Worm (Caenorhabditis elegans) whole organism, midembryonic: ENCODE data around the gene Y53G8AM.8.

Experiments used
- cog-1 ChIP-seq: sonication (generic microtip); optimal IDR thresholded peaks from 2 replicates; lab custom pipeline; 2016; ENCODE audit warnings: missing genetic modification characterization, missing compliant biosample characterization
- klf-2 ChIP-seq: fragments of 200-800 bp; sonication (Bioruptor generic); conservative IDR thresholded peaks from 2 replicates; pipeline ENCODE4 v1.3.6; 2022; ENCODE audit warnings: missing genetic modification reagents, missing genetic modification characterization, missing compliant biosample characterization

DNA sequence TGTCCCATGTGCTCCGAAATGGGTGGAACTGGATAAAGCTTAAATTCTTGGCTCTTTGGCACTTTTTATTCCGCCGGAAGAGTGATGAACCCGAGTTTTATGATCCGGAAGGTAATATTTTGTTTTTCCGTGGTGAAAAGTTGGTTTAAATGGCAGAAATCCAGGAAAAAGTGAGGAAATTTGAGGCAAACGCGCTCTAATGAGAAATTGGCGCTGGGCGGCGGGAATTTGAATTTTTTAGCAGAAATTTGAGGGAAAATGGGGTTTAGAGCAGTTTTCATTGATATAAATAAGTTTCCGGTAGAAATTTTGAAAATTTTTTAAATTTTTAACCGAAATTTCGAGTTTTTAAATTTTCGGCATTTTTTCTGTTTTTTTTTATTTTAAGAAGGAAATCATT, 33.1 kb upstream of the Y53G8AM.8 start:
- no peak for TF ChIP-seq klf-2 (GFP tag; lab: Robert Waterston, UW)
- TF ChIP-seq cog-1: no peak
